Fruit fly (Drosophila melanogaster): ENCODE data around the gene CG16721.

- no peak for TF ChIP-seq h (optimal IDR thresholded peaks at IDR 0.05)
- no peak for TF ChIP-seq tap (tag; optimal IDR thresholded peaks at IDR 0.05)
- no peak for TF ChIP-seq Hand (GFP tag; optimal IDR thresholded peaks at IDR 0.05)
- TF ChIP-seq Dip3 (GFP tag; optimal IDR thresholded peaks at IDR 0.05) = no peak
- TF ChIP-seq lov (optimal IDR thresholded peaks at IDR 0.05) = no peak
- no peak for TF ChIP-seq lov (GFP tag; IDR thresholded peaks at IDR 0.05)
- TF ChIP-seq tna (GFP tag; IDR thresholded peaks at IDR 0.05; ENCODE audit: partially characterized antibody) = no peak
- no peak for TF ChIP-seq nerfin-1 (tag; optimal IDR thresholded peaks at IDR 0.05)
- no peak for TF ChIP-seq CG2889 (GFP tag; IDR thresholded peaks at IDR 0.05)
- TF ChIP-seq sr (GFP tag; IDR thresholded peaks at IDR 0.05) = no peak
These were observed 5.2 kb downstream of the CG16721 start for dm6 chrX:5884887-5885286.
